Fruit fly (Drosophila melanogaster): ENCODE results near the gene CG11898.

Gene CG11898

dm6 chr3R:29210091-29210490 is 44.6 kb downstream of the CG11898 start:
- TF ChIP-seq Abd-B (GFP tag; optimal IDR thresholded peaks at IDR 0.05) (no peak), Dfd (GFP tag; optimal IDR thresholded peaks at IDR 0.05) (peak; percentile 76), N (GFP tag; optimal IDR thresholded peaks at IDR 0.05) (no peak), sv (GFP tag; optimal IDR thresholded peaks at IDR 0.05) (no peak)

- TF ChIP-seq Jra (GFP tag; optimal IDR thresholded peaks at IDR 0.05) (peak; percentile 5), OdsH (GFP tag; optimal IDR thresholded peaks at IDR 0.05) (no peak), HLH106 (tag; optimal IDR thresholded peaks at IDR 0.05) (peak; percentile 17), br (GFP tag; optimal IDR thresholded peaks at IDR 0.05) (peak; percentile 36), ey (GFP tag; optimal IDR thresholded peaks at IDR 0.05) (peak; percentile 49), pan (optimal IDR thresholded peaks at IDR 0.05) (no peak), woc (GFP tag; optimal IDR thresholded peaks at IDR 0.05) (peak; percentile 21), psq (GFP tag; optimal IDR thresholded peaks at IDR 0.05) (peak; percentile 74), Rel (GFP tag; optimal IDR thresholded peaks at IDR 0.05) (peak; percentile 91), Rel (tag; optimal IDR thresholded peaks at IDR 0.05) (peak; percentile 93), brk (GFP tag; optimal IDR thresholded peaks at IDR 0.05) (peak; percentile 9), Vsx2 (GFP tag; optimal IDR thresholded peaks at IDR 0.05; ENCODE audit: partially characterized antibody) (peak; percentile 38), h (GFP tag; optimal IDR thresholded peaks at IDR 0.05) (peak; percentile 29), foxo (GFP tag; optimal IDR thresholded peaks at IDR 0.05) (peak; percentile 4 to 16), Myc (optimal IDR thresholded peaks at IDR 0.05) (no peak), Dif (GFP tag; optimal IDR thresholded peaks at IDR 0.05; ENCODE audit: partially characterized antibody) (peak; percentile 59), sage (GFP tag; optimal IDR thresholded peaks at IDR 0.05) (peak; percentile 5), jim (GFP tag; optimal IDR thresholded peaks at IDR 0.05) (peak; percentile 77), Hr83 (GFP tag; optimal IDR thresholded peaks at IDR 0.05; ENCODE audit: poor library complexity, severe bottlenecking) (peak; percentile 43), fru (GFP tag; optimal IDR thresholded peaks at IDR 0.05) (peak; percentile 30), Sp1 (GFP tag; optimal IDR thresholded peaks at IDR 0.05) (peak; percentile 53), dmrt93B (GFP tag; optimal IDR thresholded peaks at IDR 0.05) (peak; percentile 6), GATAd (GFP tag; optimal IDR thresholded peaks at IDR 0.05) (no peak), CG9705 (GFP tag; optimal IDR thresholded peaks at IDR 0.05) (no peak), lola (GFP tag; optimal IDR thresholded peaks at IDR 0.05) (no peak)
Measured at dm6 chr3R:29210542-29211393, 45.3 kb downstream of the CG11898 start.

DNA sequence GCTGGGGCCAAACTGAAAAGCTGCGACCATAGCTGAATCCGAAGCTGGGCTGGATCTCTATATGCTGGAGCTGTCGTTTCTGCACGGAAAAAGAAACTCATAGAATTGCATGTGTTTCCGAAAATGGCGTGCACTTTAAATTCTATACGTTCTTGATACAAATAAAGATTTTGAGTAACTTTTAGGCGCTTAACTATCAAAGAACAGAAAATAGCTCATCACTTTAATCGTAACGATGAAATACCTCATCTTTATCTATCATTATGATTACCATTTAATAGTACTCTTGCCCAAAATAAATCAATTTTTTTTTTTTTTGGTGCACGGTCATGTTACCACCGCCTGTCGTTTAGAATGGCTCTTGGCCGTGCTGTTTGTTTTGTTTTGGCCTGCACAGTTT is 46.3 kb downstream of the CG11898 start:
- TF ChIP-seq ey (GFP tag; optimal IDR thresholded peaks at IDR 0.05) (no peak), Myc (optimal IDR thresholded peaks at IDR 0.05) (no peak), HLH106 (tag; optimal IDR thresholded peaks at IDR 0.05) (no peak), sage (GFP tag; optimal IDR thresholded peaks at IDR 0.05) (no peak), Dif (GFP tag; optimal IDR thresholded peaks at IDR 0.05; ENCODE audit: partially characterized antibody) (no peak), brk (GFP tag; optimal IDR thresholded peaks at IDR 0.05) (no peak)

- TF ChIP-seq Mio (GFP tag; optimal IDR thresholded peaks at IDR 0.05) (no peak), Dfd (GFP tag; optimal IDR thresholded peaks at IDR 0.05) (peak; percentile 89)
Measured at dm6 chr3R:29212534-29212933, 47.1 kb downstream of the CG11898 start.

DNA sequence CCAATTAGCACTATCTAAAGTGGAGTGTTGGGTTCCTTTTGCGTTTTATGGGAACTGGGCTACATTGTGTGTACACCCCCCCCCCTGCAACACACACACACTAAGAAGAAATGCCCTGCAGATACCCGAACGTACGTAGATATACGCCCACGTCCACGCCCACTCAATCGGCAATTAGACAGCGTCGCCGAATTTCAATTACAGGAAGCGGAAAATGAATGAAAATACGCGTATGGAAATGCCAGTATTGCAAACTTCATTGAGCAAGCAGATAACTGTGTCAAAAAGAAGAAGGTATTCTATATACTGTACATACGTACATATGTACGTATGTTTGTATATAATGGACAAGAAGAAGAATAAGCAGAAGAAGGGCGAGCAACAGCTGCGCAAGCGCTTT is 48.0 kb downstream of the CG11898 start:
- TF ChIP-seq rgr (GFP tag; optimal IDR thresholded peaks at IDR 0.05) (no peak), woc (GFP tag; optimal IDR thresholded peaks at IDR 0.05) (no peak), pan (optimal IDR thresholded peaks at IDR 0.05) (no peak), CG9705 (GFP tag; optimal IDR thresholded peaks at IDR 0.05) (no peak), CG32264 (GFP tag; optimal IDR thresholded peaks at IDR 0.05) (no peak)

Data from whole organism, wandering third instar larva.